Fruit fly (Drosophila melanogaster): ENCODE data around the gene Mcm3.

- no peak for TF ChIP-seq psq (optimal IDR thresholded peaks at IDR 0.05)
- TF ChIP-seq Dll (optimal IDR thresholded peaks at IDR 0.05): no peak
- no peak for TF ChIP-seq pan (optimal IDR thresholded peaks at IDR 0.05)
- TF ChIP-seq usp (GFP tag; optimal IDR thresholded peaks at IDR 0.05): no peak
- no peak for TF ChIP-seq EcR (GFP tag; optimal IDR thresholded peaks at IDR 0.05)
- no peak for TF ChIP-seq CG8478 (optimal IDR thresholded peaks at IDR 0.05)
These were observed 11.8 kb upstream of the Mcm3 start, which contains the start of the genes TrxT and dhd for dm6 chrX:5311838-5312339.
